Worm (Caenorhabditis elegans): ENCODE results near the gene srsx-30.

Gene srsx-30

ce11 chrV:10204863-10205338, 46.3 kb downstream of the srsx-30 start, which contains the start of the genes ZK856.19 and ZK856.11 (continued):
- TF ChIP-seq rpc-1 (optimal IDR thresholded peaks at IDR 0.05) (no peak), rpc-1 (tag; optimal IDR thresholded peaks at IDR 0.05) (no peak), Y53G8AR.9 (GFP tag; conservative IDR thresholded peaks at IDR 0.05) (0 out of 2 replicates have a peak, but pooled peaks have one; percentile 65), nhr-80 (tag; optimal IDR thresholded peaks at IDR 0.05) (peak; percentile 11), F22D6.2 (tag; optimal IDR thresholded peaks at IDR 0.05) (no peak), C17E4.6 (GFP tag; IDR thresholded peaks at IDR 0.05) (no peak), repo-1 (tag; optimal IDR thresholded peaks at IDR 0.05) (no peak), pha-4 (tag; optimal IDR thresholded peaks at IDR 0.05) (no peak), him-1 (tag; optimal IDR thresholded peaks at IDR 0.05) (no peak), tbx-9 (tag; optimal IDR thresholded peaks at IDR 0.05; ENCODE audit: borderline replicate concordance) (no peak), ceh-100 (GFP tag; IDR thresholded peaks at IDR 0.05) (no peak)

- no peak for TF ChIP-seq hmg-1.2 (GFP tag; IDR thresholded peaks at IDR 0.05)
- TF ChIP-seq unc-130 (GFP tag; optimal IDR thresholded peaks at IDR 0.05): no peak
- no peak for TF ChIP-seq hmg-20 (GFP tag; IDR thresholded peaks at IDR 0.05)
- TF ChIP-seq madf-6 (GFP tag; IDR thresholded peaks at IDR 0.05): no peak
- TF ChIP-seq F49E8.2 (tag; optimal IDR thresholded peaks at IDR 0.05; ENCODE audit: insufficient read depth): no peak
- no peak for TF ChIP-seq snpc-1.1 (tag; optimal IDR thresholded peaks at IDR 0.05; ENCODE audit: insufficient read depth)
- TF ChIP-seq pha-4 (tag; optimal IDR thresholded peaks at IDR 0.05): no peak
- no peak for TF ChIP-seq egrh-3 (GFP tag; IDR thresholded peaks at IDR 0.05)
- no peak for TF ChIP-seq F52B5.7 (tag; optimal IDR thresholded peaks at IDR 0.05)
- no peak for TF ChIP-seq tbx-9 (tag; optimal IDR thresholded peaks at IDR 0.05; ENCODE audit: borderline replicate concordance)
Observed at ce11 chrV:10205483-10205882, 46.9 kb downstream of the srsx-30 start, which contains the start of gene ZK856.16. TSS of gene ZK856.16 (minus strand) at chrV:10205583.

- TF ChIP-seq ztf-25 (GFP tag; IDR thresholded peaks at IDR 0.05) (no peak), lin-40 (tag; optimal IDR thresholded peaks at IDR 0.05) (no peak), madf-6 (GFP tag; IDR thresholded peaks at IDR 0.05) (0 out of 2 replicates have a peak, but pooled peaks have one; percentile 24), ztf-6 (GFP tag; IDR thresholded peaks at IDR 0.05) (no peak), mcd-1 (GFP tag; IDR thresholded peaks at IDR 0.05) (no peak), sptf-2 (GFP tag; optimal IDR thresholded peaks at IDR 0.05) (no peak), hrde-1 (tag; optimal IDR thresholded peaks at IDR 0.05; ENCODE audit: borderline replicate concordance) (peak; percentile 19), snpc-4 (GFP tag; optimal IDR thresholded peaks at IDR 0.05) (no peak), snpc-4 (tag; optimal IDR thresholded peaks at IDR 0.05) (no peak)
Observed at ce11 chrV:10206502-10206901, 47.9 kb downstream of the srsx-30 start, which contains the start of gene rpc-25. TSS of gene rpc-25 (minus strand) at chrV:10206602.

- TF ChIP-seq K12H6.12 (tag; optimal IDR thresholded peaks at IDR 0.05): no peak
- no peak for TF ChIP-seq hrde-1 (tag; optimal IDR thresholded peaks at IDR 0.05; ENCODE audit: borderline replicate concordance)
- no peak for TF ChIP-seq mel-28 (tag; optimal IDR thresholded peaks at IDR 0.05; ENCODE audit: borderline replicate concordance)
- TF ChIP-seq atf-7 (tag; optimal IDR thresholded peaks at IDR 0.05): no peak
Observed at ce11 chrV:10210244-10210643, 51.6 kb downstream of the srsx-30 start, which contains the start of gene tftc-3. TSS of gene tftc-3 (minus strand) at chrV:10210344.

All from whole organism, young adult.